Worm (Caenorhabditis elegans) whole organism, mixed stage, embryonic: ENCODE measurements around the gene F38B7.17.

Experiments
- elt-1 ChIP-seq: sonication (generic microtip); optimal IDR thresholded peaks from 2 replicates; lab custom pipeline; 2017; ENCODE audit warnings: missing genetic modification characterization, mild to moderate bottlenecking, missing compliant biosample characterization, antibody characterized with exemption, moderate library complexity, borderline replicate concordance; ENCODE audit not compliant: insufficient read depth
- lin-32 ChIP-seq: fragments of 200-800 bp; sonication (Bioruptor generic); optimal IDR thresholded peaks from 2 replicates; lab custom pipeline; 2018; ENCODE audit warnings: mild to moderate bottlenecking, missing genetic modification characterization, missing compliant biosample characterization
- mls-2 ChIP-seq: sonication (generic microtip); optimal IDR thresholded peaks from 2 replicates; lab custom pipeline; 2016; ENCODE audit warnings: mild to moderate bottlenecking, missing genetic modification characterization, moderate library complexity, missing compliant biosample characterization
- nhr-28 ChIP-seq: fragments of 150-350 bp; optimal IDR thresholded peaks from 2 replicates; lab custom pipeline; 2014; ENCODE audit warnings: missing biosample characterization, missing genetic modification characterization
- snpc-4 ChIP-seq: fragments of 150-350 bp; optimal IDR thresholded peaks from 2 replicates; lab custom pipeline; 2014; ENCODE audit warnings: missing biosample characterization, missing genetic modification characterization
- sptf-1 ChIP-seq: sonication (generic microtip); optimal IDR thresholded peaks from 2 replicates; lab custom pipeline; 2017; ENCODE audit warnings: mild to moderate bottlenecking, missing genetic modification characterization, moderate library complexity, missing compliant biosample characterization
- unc-62 ChIP-seq: fragments of 150-350 bp; optimal IDR thresholded peaks from 2 replicates; lab custom pipeline; 2014; ENCODE audit warnings: missing biosample characterization, missing genetic modification reagents, missing genetic modification characterization
- ztf-11 ChIP-seq: fragments of 150-350 bp; optimal IDR thresholded peaks from 2 replicates; lab custom pipeline; 2014; ENCODE audit warnings: missing biosample characterization, missing genetic modification characterization

DNA sequence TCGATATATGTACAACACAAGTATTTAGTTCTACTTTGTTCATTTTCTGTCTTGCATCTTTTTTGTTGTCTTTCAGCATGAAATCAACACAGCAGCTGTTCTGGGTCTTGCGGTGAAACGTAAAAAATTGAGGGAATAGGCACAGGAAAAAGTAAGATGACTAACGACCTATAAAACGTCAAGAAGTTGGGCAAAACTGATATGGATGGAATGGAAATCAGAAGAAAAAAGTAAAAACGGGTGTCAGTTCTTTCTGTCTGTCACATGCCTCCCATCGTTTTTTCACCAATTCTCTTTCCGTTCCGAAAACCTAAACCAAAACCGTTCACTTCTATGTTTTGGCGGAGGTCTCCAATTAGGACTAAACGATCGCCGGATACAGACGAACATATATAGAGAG, 47.8 kb downstream of the F38B7.17 start:
- no peak for TF ChIP-seq sptf-1
- no peak for TF ChIP-seq snpc-4 (tag; lab: Kevin White, UChicago)
- TF ChIP-seq unc-62, result no peak
- no peak for TF ChIP-seq ztf-11
- TF ChIP-seq mls-2 (tag; lab: Kevin White, UChicago), result no peak
- TF ChIP-seq nhr-28, result no peak
- TF ChIP-seq elt-1 (tag; lab: Kevin White, UChicago), result no peak
- TF ChIP-seq lin-32 (GFP tag; lab: Kevin White, UChicago), result no peak
